Fruit fly (Drosophila melanogaster) whole organism, embryonic: Measurements from ENCODE around the gene meso18E.

Source experiments
- ATbp ChIP-seq: fragments of 200-800 bp; sonication (Bioruptor generic); optimal IDR thresholded peaks from 2 replicates; lab custom pipeline; 2017; ENCODE audit warnings: missing biosample characterization, mild to moderate bottlenecking, missing genetic modification characterization, missing genetic modification reagents
- CG1024 ChIP-seq: fragments of 200-800 bp; sonication (Bioruptor generic); IDR thresholded peaks from 2 replicates; pipeline ENCODE4 v1.3.6; 2022; ENCODE audit warnings: missing biosample characterization, missing genetic modification characterization
- CG11247 ChIP-seq: fragments of 200-800 bp; sonication (Bioruptor generic); IDR thresholded peaks from 2 replicates; pipeline ENCODE4 v1.3.6; 2022; ENCODE audit warnings: missing biosample characterization, missing genetic modification characterization
- CG11696 ChIP-seq: fragments of 200-800 bp; sonication (Bioruptor generic); IDR thresholded peaks from 2 replicates; pipeline ENCODE4 v1.3.6; 2022; ENCODE audit warnings: missing biosample characterization, missing genetic modification characterization
- CG12391 ChIP-seq: fragments of 200-800 bp; sonication (Bioruptor generic); optimal IDR thresholded peaks from 3 replicates; lab custom pipeline; 2018; ENCODE audit warnings: missing biosample characterization, mild to moderate bottlenecking, missing genetic modification characterization, moderate library complexity
- CG13296 ChIP-seq: fragments of 200-800 bp; sonication (Bioruptor generic); optimal IDR thresholded peaks from 3 replicates; lab custom pipeline; 2018; ENCODE audit warnings: missing biosample characterization, mild to moderate bottlenecking, missing genetic modification characterization
- CG13775 ChIP-seq: fragments of 200-800 bp; sonication (Bioruptor generic); optimal IDR thresholded peaks from 3 replicates; lab custom pipeline; 2017; ENCODE audit warnings: missing biosample characterization, mild to moderate bottlenecking, missing genetic modification characterization
- CG15269 ChIP-seq: fragments of 200-800 bp; sonication (Bioruptor generic); optimal IDR thresholded peaks from 2 replicates; lab custom pipeline; 2018; ENCODE audit warnings: missing biosample characterization, mild to moderate bottlenecking, missing genetic modification characterization, moderate library complexity
- CG17568 ChIP-seq: fragments of 200-800 bp; sonication (Bioruptor generic); optimal IDR thresholded peaks from 2 replicates; lab custom pipeline; 2018; ENCODE audit warnings: missing biosample characterization, mild to moderate bottlenecking, missing genetic modification characterization, moderate library complexity
- CG18011 ChIP-seq: fragments of 200-800 bp; sonication (Bioruptor generic); optimal IDR thresholded peaks from 2 replicates; lab custom pipeline; 2017; ENCODE audit warnings: missing biosample characterization, missing genetic modification characterization, mild to moderate bottlenecking, moderate library complexity, missing genotype
- CG1832 ChIP-seq: fragments of 200-800 bp; sonication (Bioruptor generic); optimal IDR thresholded peaks from 2 replicates; lab custom pipeline; 2017; ENCODE audit warnings: missing biosample characterization, mild to moderate bottlenecking, missing genetic modification characterization, inconsistent platforms
- CG34224 ChIP-seq: fragments of 200-800 bp; sonication (Bioruptor generic); IDR thresholded peaks from 3 replicates; pipeline ENCODE4 v1.3.6; 2022; ENCODE audit warnings: missing biosample characterization, missing genetic modification characterization; ENCODE audit not compliant: partially characterized antibody
- CG3995 ChIP-seq: fragments of 200-800 bp; sonication (Bioruptor generic); optimal IDR thresholded peaks from 3 replicates; lab custom pipeline; 2016; ENCODE audit warnings: missing biosample characterization, missing genetic modification characterization
- CG4282 ChIP-seq: fragments of 200-800 bp; sonication (Bioruptor generic); optimal IDR thresholded peaks from 2 replicates; lab custom pipeline; 2016; ENCODE audit warnings: missing biosample characterization, missing genetic modification characterization
- CG5180 ChIP-seq: fragments of 200-800 bp; sonication (Bioruptor generic); optimal IDR thresholded peaks from 3 replicates; lab custom pipeline; 2017; ENCODE audit warnings: missing biosample characterization, missing genetic modification characterization, mild to moderate bottlenecking, moderate library complexity, missing genetic modification reagents
- CG7745 ChIP-seq: fragments of 200-800 bp; sonication (Bioruptor generic); optimal IDR thresholded peaks from 2 replicates; lab custom pipeline; 2018; ENCODE audit warnings: missing biosample characterization, mild to moderate bottlenecking, missing genetic modification characterization, moderate library complexity
- CG9797 ChIP-seq: fragments of 200-800 bp; sonication (Bioruptor generic); optimal IDR thresholded peaks from 3 replicates; lab custom pipeline; 2018; ENCODE audit warnings: missing biosample characterization, mild to moderate bottlenecking, missing genetic modification characterization
- CkIIα-i1 ChIP-seq: fragments of 200-800 bp; sonication (Bioruptor generic); IDR thresholded peaks from 2 replicates; pipeline ENCODE4 v1.3.6; 2022; ENCODE audit warnings: missing biosample characterization, missing genetic modification characterization
- Dll ChIP-seq: fragments of 200-800 bp; sonication (Bioruptor generic); IDR thresholded peaks from 4 replicates; pipeline ENCODE4 v1.3.6; 2022; ENCODE audit warnings: missing biosample characterization, missing genetic modification characterization; ENCODE audit not compliant: partially characterized antibody
- Eip74EF ChIP-seq, 2 experiments: fragments of 200-800 bp in 1 of 2; fragments of >200 bp in 1 of 2; sonication (Bioruptor generic) in 1 of 2; optimal IDR thresholded peaks; 2 replicates each; lab custom pipeline; 2017 to 2019; ENCODE audit warnings: missing biosample characterization in 2 of 2, missing genetic modification characterization in 2 of 2, mild to moderate bottlenecking in 1 of 2, moderate library complexity in 1 of 2
- HLH3B ChIP-seq: fragments of 200-800 bp; sonication (Bioruptor generic); IDR thresholded peaks from 2 replicates; pipeline ENCODE4 v1.3.6; 2022; ENCODE audit warnings: missing biosample characterization, missing genetic modification characterization
- HLH4C ChIP-seq: fragments of 200-800 bp; sonication (Bioruptor generic); IDR thresholded peaks from 3 replicates; pipeline ENCODE4 v1.3.6; 2022; ENCODE audit warnings: missing biosample characterization, missing genetic modification characterization; ENCODE audit not compliant: partially characterized antibody
- Max ChIP-seq: fragments of 200-800 bp; sonication (Bioruptor generic); optimal IDR thresholded peaks from 2 replicates; lab custom pipeline; 2016; ENCODE audit warnings: missing biosample characterization, mild to moderate bottlenecking, missing genetic modification characterization
- Med ChIP-seq: fragments of 200-800 bp; sonication (Bioruptor generic); peaks from one replicate; lab custom pipeline; 2016; ENCODE audit warnings: missing biosample characterization, missing genetic modification characterization, mild to moderate bottlenecking, inconsistent platforms, moderate library complexity
- Nf-YA ChIP-seq: fragments of 200-800 bp; sonication (Bioruptor generic); IDR thresholded peaks from 2 replicates; pipeline ENCODE4 v1.3.6; 2022; ENCODE audit warnings: missing biosample characterization, missing genetic modification characterization
- PHDP ChIP-seq: fragments of 200-800 bp; sonication (Bioruptor generic); optimal IDR thresholded peaks from 3 replicates; lab custom pipeline; 2018; ENCODE audit warnings: missing biosample characterization, mild to moderate bottlenecking, missing genetic modification characterization, moderate library complexity
- Ravus ChIP-seq: fragments of 200-800 bp; sonication (Bioruptor generic); IDR thresholded peaks from 2 replicates; pipeline ENCODE4 v1.3.6; 2022; ENCODE audit warnings: missing biosample characterization, missing genetic modification characterization
- Rx ChIP-seq: fragments of 200-800 bp; sonication (Bioruptor generic); IDR thresholded peaks from 2 replicates; pipeline ENCODE4 v1.3.6; 2022; ENCODE audit warnings: missing biosample characterization, missing genetic modification characterization
- ac ChIP-seq: fragments of 200-800 bp; sonication (Bioruptor generic); optimal IDR thresholded peaks from 3 replicates; lab custom pipeline; 2017; ENCODE audit warnings: missing biosample characterization, mild to moderate bottlenecking, missing genetic modification characterization
- aop ChIP-seq: fragments of 200-800 bp; sonication (Bioruptor generic); IDR thresholded peaks from 2 replicates; pipeline ENCODE4 v1.3.6; 2022; ENCODE audit warnings: missing biosample characterization, missing genetic modification characterization
- bcd ChIP-seq: fragments of 200-800 bp; sonication (Bioruptor generic); optimal IDR thresholded peaks from 2 replicates; lab custom pipeline; 2017; ENCODE audit warnings: missing biosample characterization, mild to moderate bottlenecking, missing genetic modification characterization
- bigmax ChIP-seq: fragments of 200-800 bp; sonication (Bioruptor generic); optimal IDR thresholded peaks from 2 replicates; lab custom pipeline; 2018; ENCODE audit warnings: missing biosample characterization, mild to moderate bottlenecking, missing genetic modification characterization
- ci ChIP-seq: fragments of 200-800 bp; sonication (Bioruptor generic); IDR thresholded peaks from 3 replicates; pipeline ENCODE4 v1.3.6; 2022; ENCODE audit warnings: missing biosample characterization, missing genetic modification characterization
- dan ChIP-seq: fragments of 200-800 bp; sonication (Bioruptor generic); IDR thresholded peaks from 2 replicates; pipeline ENCODE4 v1.3.6; 2022; ENCODE audit warnings: missing biosample characterization, missing genetic modification characterization
- exex ChIP-seq: fragments of 200-800 bp; sonication (Bioruptor generic); optimal IDR thresholded peaks from 4 replicates; lab custom pipeline; 2018; ENCODE audit warnings: missing biosample characterization, mild to moderate bottlenecking, missing genetic modification characterization, moderate library complexity
- gcm ChIP-seq: fragments of 200-800 bp; sonication (Bioruptor generic); optimal IDR thresholded peaks from 2 replicates; lab custom pipeline; 2019; ENCODE audit warnings: missing biosample characterization, mild to moderate bottlenecking, missing genetic modification characterization, moderate library complexity
- knrl ChIP-seq: fragments of 200-800 bp; sonication (Bioruptor generic); IDR thresholded peaks from 3 replicates; pipeline ENCODE4 v1.3.6; 2022; ENCODE audit warnings: missing biosample characterization, missing genetic modification characterization; ENCODE audit not compliant: partially characterized antibody
- lola ChIP-seq, 3 experiments: fragments of >200 bp in 2 of 3; fragments of 200-800 bp in 1 of 3; sonication (Bioruptor generic) in 1 of 3; optimal IDR thresholded peaks; 2 replicates each; lab custom pipeline; 2017 to 2019; ENCODE audit warnings: missing biosample characterization in 3 of 3, missing genetic modification characterization in 3 of 3, mild to moderate bottlenecking in 1 of 3, moderate library complexity in 1 of 3
- lov ChIP-seq, 2 experiments: fragments of 200-800 bp in 1 of 2; fragments of >200 bp in 1 of 2; sonication (Bioruptor generic) in 1 of 2; IDR thresholded peaks in 1 of 2; optimal IDR thresholded peaks in 1 of 2; 2 replicates in 1 of 2; 3 replicates in 1 of 2; pipeline versions ENCODE4 v1.3.6 to Lab custom; 2017 to 2022; ENCODE audit warnings: missing biosample characterization in 1 of 2, missing genetic modification characterization in 1 of 2
- luna ChIP-seq: fragments of 200-800 bp; sonication (Bioruptor generic); optimal IDR thresholded peaks from 2 replicates; lab custom pipeline; 2016; ENCODE audit warnings: missing biosample characterization, missing genetic modification characterization
- odd ChIP-seq: fragments of 200-800 bp; sonication (Bioruptor generic); optimal IDR thresholded peaks from 2 replicates; lab custom pipeline; 2017; ENCODE audit warnings: missing biosample characterization, mild to moderate bottlenecking, missing genetic modification characterization
- pfk ChIP-seq: fragments of 200-800 bp; sonication (Bioruptor generic); optimal IDR thresholded peaks from 2 replicates; lab custom pipeline; 2018; ENCODE audit warnings: missing biosample characterization, mild to moderate bottlenecking, missing genetic modification characterization, moderate library complexity
- pita ChIP-seq: fragments of 200-800 bp; sonication (Bioruptor generic); optimal IDR thresholded peaks from 2 replicates; lab custom pipeline; 2017; ENCODE audit warnings: missing biosample characterization, mild to moderate bottlenecking, missing genetic modification characterization
- sisA ChIP-seq: fragments of 200-800 bp; sonication (Bioruptor generic); IDR thresholded peaks from 2 replicates; pipeline ENCODE4 v1.3.6; 2022; ENCODE audit warnings: missing biosample characterization, missing genetic modification characterization
- sob ChIP-seq: fragments of 200-800 bp; sonication (Bioruptor generic); IDR thresholded peaks from 2 replicates; pipeline ENCODE4 v1.3.6; 2022; ENCODE audit warnings: missing biosample characterization, missing genetic modification characterization
- stwl ChIP-seq: fragments of 200-800 bp; sonication (Bioruptor generic); optimal IDR thresholded peaks from 3 replicates; lab custom pipeline; 2018; ENCODE audit warnings: missing biosample characterization, mild to moderate bottlenecking, missing genetic modification characterization, moderate library complexity
- twi ChIP-seq: fragments of 200-800 bp; optimal IDR thresholded peaks from 2 replicates; lab custom pipeline; 2019; ENCODE audit warnings: missing biosample characterization, mild to moderate bottlenecking, missing genetic modification characterization, moderate library complexity
- tx ChIP-seq: fragments of 200-800 bp; sonication (Bioruptor generic); optimal IDR thresholded peaks from 2 replicates; lab custom pipeline; 2016; ENCODE audit warnings: missing biosample characterization, missing genetic modification characterization
- yki ChIP-seq: fragments of >200 bp; optimal IDR thresholded peaks from 3 replicates; lab custom pipeline; 2018

Gene meso18E

DNA sequence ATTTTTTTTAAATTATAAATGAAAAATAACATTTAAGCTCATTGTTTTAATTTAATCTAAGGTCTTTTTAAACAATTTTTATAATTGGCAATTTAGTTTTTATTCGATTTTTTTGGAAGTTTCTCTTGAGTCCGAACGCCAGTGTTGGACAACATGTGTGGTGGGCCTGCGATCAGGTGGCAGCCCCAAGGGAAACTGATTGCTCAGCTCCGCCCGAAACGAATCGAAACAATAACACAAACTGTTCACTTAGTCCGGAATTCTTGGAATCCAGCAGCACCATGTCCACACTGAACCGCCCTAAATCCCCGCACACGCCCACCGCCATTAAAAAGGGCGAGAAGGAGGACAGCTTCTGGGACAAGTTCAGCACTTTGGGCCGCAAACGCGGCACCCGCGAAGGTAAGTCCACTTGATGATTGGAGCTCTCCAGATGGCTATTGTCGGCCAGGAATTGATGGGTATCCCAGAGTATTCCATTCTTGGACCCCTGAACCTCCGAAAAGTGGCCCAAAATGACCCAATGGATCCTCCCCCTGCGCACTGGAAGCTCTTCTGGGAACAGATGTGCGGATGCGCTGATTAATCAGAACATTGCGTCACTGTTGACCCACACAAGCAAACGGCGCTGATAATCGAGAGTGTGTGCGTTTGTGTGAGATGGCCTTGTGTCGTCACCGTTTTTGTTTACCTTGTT is 33.2 kb upstream of the meso18E start, which contains the start of gene parvin (continued):
- TF ChIP-seq bigmax (GFP tag; lab: Kevin White, UChicago) (no peak), sob (GFP tag; lab: Robert Waterston, UW) (0 out of 2 replicates have a peak, but pooled peaks have one; percentile 14), odd (GFP tag; lab: Kevin White, UChicago) (no peak), Med (GFP tag; lab: Kevin White, UChicago) (peak; percentile 28), ATbp (GFP tag; lab: Kevin White, UChicago) (no peak), knrl (GFP tag; lab: Robert Waterston, UW) (peak; percentile 37; the same call in 1 of the 3 replicates), HLH3B (GFP tag; lab: Robert Waterston, UW) (no peak), ci (no peak), Nf-YA (no peak), Ravus (no peak), dan (GFP tag; lab: Robert Waterston, UW) (no peak), sisA (GFP tag; lab: Robert Waterston, UW) (no peak), tx (GFP tag; lab: Kevin White, UChicago) (peak; percentile 52), twi (tag; lab: Kevin White, UChicago) (no peak), CG17568 (GFP tag; lab: Kevin White, UChicago) (no peak), Rx (no peak), Eip74EF (GFP tag; optimal IDR thresholded peaks at IDR 0.05; lab: Kevin White, UChicago) (no peak), lola (GFP tag; optimal IDR thresholded peaks at IDR 0.05; lab: Kevin White, UChicago) (no peak), CG9797 (no peak), stwl (tag; lab: Kevin White, UChicago) (peak; percentile 22), CG1024 (GFP tag; lab: Robert Waterston, UW) (no peak), lov (optimal IDR thresholded peaks at IDR 0.05; lab: Kevin White, UChicago) (no peak), lov (GFP tag; IDR thresholded peaks at IDR 0.05; lab: Robert Waterston, UW) (no peak), CG12391 (tag; lab: Kevin White, UChicago) (no peak), CG15269 (tag; lab: Kevin White, UChicago) (no peak), HLH4C (GFP tag; lab: Robert Waterston, UW) (no peak), PHDP (no peak), luna (no peak), Dll (GFP tag; lab: Robert Waterston, UW) (no peak), exex (no peak), aop (no peak), CG1832 (GFP tag; lab: Kevin White, UChicago) (no peak), gcm (GFP tag; lab: Kevin White, UChicago) (no peak), CG4282 (GFP tag; lab: Kevin White, UChicago) (no peak), pfk (no peak), bcd (GFP tag; lab: Kevin White, UChicago) (no peak), CG11696 (GFP tag; lab: Robert Waterston, UW) (no peak), CG34224 (GFP tag; lab: Robert Waterston, UW) (no peak), CkIIα-i1 (GFP tag; lab: Robert Waterston, UW) (no peak), CG13775 (no peak), CG13296 (GFP tag; lab: Kevin White, UChicago) (no peak), CG3995 (no peak), CG5180 (GFP tag; lab: Kevin White, UChicago) (no peak), CG11247 (GFP tag; lab: Robert Waterston, UW) (no peak), Max (GFP tag; lab: Kevin White, UChicago) (no peak), CG7745 (tag; lab: Kevin White, UChicago) (no peak), ac (GFP tag; lab: Kevin White, UChicago) (no peak), yki (no peak), CG18011 (GFP tag; lab: Kevin White, UChicago) (no peak), pita (no peak)
